Worm (Caenorhabditis elegans): ENCODE results near the gene dyf-18.

dyf-18 gene

DNA sequence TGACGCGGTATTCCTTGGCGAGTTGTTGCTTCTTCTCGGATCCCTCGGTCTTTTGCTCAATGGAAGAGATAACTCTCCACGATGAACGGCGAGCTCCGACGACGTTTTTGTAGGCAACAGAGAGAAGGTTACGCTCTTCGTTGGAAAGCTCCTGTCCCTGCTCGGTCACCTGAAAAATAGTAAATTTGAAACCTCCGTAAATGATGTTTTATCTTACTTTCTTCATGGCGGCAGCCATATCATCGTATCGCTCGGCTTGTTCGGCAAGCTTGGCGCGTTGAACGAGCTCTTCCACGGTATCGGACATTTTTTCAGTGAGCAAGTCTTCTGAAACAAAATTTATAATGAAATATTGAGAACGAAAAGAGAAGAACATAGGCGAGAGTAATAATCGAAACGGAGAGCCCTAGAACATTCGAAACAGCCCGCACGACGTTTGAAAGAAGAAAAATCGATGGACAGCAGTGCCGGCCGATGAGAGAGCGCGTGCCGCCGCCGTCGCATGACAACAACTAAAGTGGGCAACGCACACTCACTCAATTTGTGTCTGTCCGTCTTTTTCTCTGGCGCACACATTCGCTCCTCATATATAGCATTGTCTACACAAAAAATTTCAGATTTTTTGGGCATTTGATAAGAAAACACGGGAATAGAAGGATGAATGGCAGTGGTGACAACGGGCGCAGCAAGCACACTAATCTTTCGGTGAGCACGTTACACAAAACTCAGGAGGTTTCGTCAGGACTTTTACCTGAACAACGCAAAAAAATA, 20.8 kb upstream of the dyf-18 start, which contains the start of the genes par-5 and M117.3 (continued):
- no peak for TF ChIP-seq ztf-7 (tag; optimal IDR thresholded peaks at IDR 0.05)
- TF ChIP-seq nhr-111 (GFP tag; optimal IDR thresholded peaks at IDR 0.05): no peak
- TF ChIP-seq spr-3 (GFP tag; optimal IDR thresholded peaks at IDR 0.05): no peak
- peak; percentile 10 for TF ChIP-seq ces-1 (GFP tag; optimal IDR thresholded peaks at IDR 0.05)
- peak; percentile 48 for TF ChIP-seq pqm-1 (tag; optimal IDR thresholded peaks at IDR 0.05)
- peak; percentile 60 for TF ChIP-seq pha-4 (GFP tag; IDR thresholded peaks at IDR 0.05)
- TF ChIP-seq pha-4 (tag; optimal IDR thresholded peaks at IDR 0.05): no peak
- TF ChIP-seq snpc-1.2 (GFP tag; IDR thresholded peaks at IDR 0.05): peak; percentile 59; the same call in 1 of the 2 replicates
- no peak for TF ChIP-seq Y105C5A.15 (GFP tag; IDR thresholded peaks at IDR 0.05)
- TF ChIP-seq daf-19 (GFP tag; conservative IDR thresholded peaks at IDR 0.05): no peak
- TF ChIP-seq nhr-77 (tag; optimal IDR thresholded peaks at IDR 0.05): peak; percentile 57
- TF ChIP-seq aha-1 (tag): peak; percentile 87
- no peak for TF ChIP-seq Y5F2A.4 (GFP tag; optimal IDR thresholded peaks at IDR 0.05)
- peak; percentile 68 for TF ChIP-seq fkh-10 (GFP tag; optimal IDR thresholded peaks at IDR 0.05)
- TF ChIP-seq ctbp-1 (GFP tag; IDR thresholded peaks at IDR 0.05): peak; percentile 95
- TF ChIP-seq dmd-9 (GFP tag; IDR thresholded peaks at IDR 0.05): no peak
- TF ChIP-seq T20F7.1 (GFP tag; optimal IDR thresholded peaks at IDR 0.05): peak; percentile 65
- TF ChIP-seq mes-2 (tag; optimal IDR thresholded peaks at IDR 0.05; ENCODE audit: poor library complexity, severe bottlenecking): peak; percentile 63
- no peak for TF ChIP-seq daf-16 (GFP tag; optimal IDR thresholded peaks at IDR 0.05)
- TF ChIP-seq daf-16 (tag; optimal IDR thresholded peaks at IDR 0.05): peak; percentile 63
- peak in 1 of 2 experiments; percentile 80 for TF ChIP-seq hif-1 (tag; optimal IDR thresholded peaks at IDR 0.05)
- TF ChIP-seq nhr-42 (GFP tag; IDR thresholded peaks at IDR 0.05): no peak
- TF ChIP-seq lin-29 (GFP tag; IDR thresholded peaks at IDR 0.05): 0 out of 2 replicates have a peak, but pooled peaks have one; percentile 7
- no peak for TF ChIP-seq ceh-44 (GFP tag; IDR thresholded peaks at IDR 0.05)
- no peak for TF ChIP-seq gei-8 (GFP tag; optimal IDR thresholded peaks at IDR 0.05)
- TF ChIP-seq dmd-8 (GFP tag; IDR thresholded peaks at IDR 0.05): no peak
- no peak for TF ChIP-seq egl-27 (tag; optimal IDR thresholded peaks at IDR 0.05)
- no peak for TF ChIP-seq lin-15B (tag; optimal IDR thresholded peaks at IDR 0.05)
- peak; percentile 3 for TF ChIP-seq jun-1 (tag; optimal IDR thresholded peaks at IDR 0.05)

DNA sequence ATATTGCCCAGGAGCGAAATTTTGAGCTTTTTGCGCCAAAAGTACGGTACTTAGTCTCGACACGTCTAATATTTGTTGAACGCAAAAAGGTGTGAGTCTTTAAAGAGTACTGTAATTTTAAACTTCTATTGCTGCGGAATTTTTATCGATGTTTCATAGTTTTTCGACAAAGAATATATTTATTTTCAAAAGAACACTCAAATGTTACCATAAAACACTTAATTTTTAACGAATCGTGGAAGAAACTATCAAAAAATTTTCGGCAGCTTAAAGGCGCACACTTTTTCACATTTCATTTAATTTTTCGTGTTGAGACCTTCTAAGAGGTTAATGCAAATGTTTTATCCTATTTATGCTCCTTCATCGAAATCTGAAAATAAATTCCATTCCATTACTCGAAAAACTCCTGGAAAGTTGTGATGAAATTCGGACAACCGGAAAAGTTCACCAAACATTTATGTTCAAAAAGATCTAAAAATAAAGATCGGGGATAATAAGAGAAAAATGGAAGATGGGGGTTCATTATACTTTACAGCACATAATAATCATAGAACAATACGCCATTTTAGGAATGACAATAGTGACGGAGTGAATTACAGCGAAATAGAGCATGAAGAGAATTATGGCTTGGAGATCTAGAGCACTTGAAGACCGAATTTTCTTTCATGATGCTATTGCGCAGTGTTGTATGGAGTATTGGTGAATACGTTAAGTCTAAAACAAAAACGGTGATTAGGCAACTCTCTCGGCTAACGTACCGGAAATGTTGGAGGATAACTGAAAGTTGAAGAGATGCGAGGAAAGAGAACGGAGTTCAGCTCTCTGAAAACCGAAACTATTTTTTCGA, 19.3 kb upstream of the dyf-18 start:
- TF ChIP-seq hlh-30 (tag; optimal IDR thresholded peaks at IDR 0.05; ENCODE audit: insufficient read depth) (no peak), Y105C5A.15 (GFP tag; IDR thresholded peaks at IDR 0.05) (0 out of 2 replicates have a peak, but pooled peaks have one; percentile 44), aha-1 (tag) (peak; percentile 54), duxl-1 (tag; optimal IDR thresholded peaks at IDR 0.05; ENCODE audit: poor library complexity) (peak; percentile 30), ctbp-1 (GFP tag; IDR thresholded peaks at IDR 0.05) (0 out of 2 replicates have a peak, but pooled peaks have one; percentile 33), zag-1 (tag; optimal IDR thresholded peaks at IDR 0.05) (no peak), saeg-2 (GFP tag; IDR thresholded peaks at IDR 0.05) (0 out of 2 replicates have a peak, but pooled peaks have one; percentile 18), T20F7.1 (GFP tag; optimal IDR thresholded peaks at IDR 0.05) (peak; percentile 39), R02D3.7 (tag; optimal IDR thresholded peaks at IDR 0.05) (no peak), arid-1 (GFP tag; conservative IDR thresholded peaks at IDR 0.05) (peak; percentile 22; the same call in 1 of the 2 replicates), madf-5 (GFP tag; IDR thresholded peaks at IDR 0.05) (0 out of 4 replicates have a peak, but pooled peaks have one; percentile 4 to 13), lin-13 (GFP tag; optimal IDR thresholded peaks at IDR 0.05) (peak; percentile 44), F49E8.2 (tag; optimal IDR thresholded peaks at IDR 0.05; ENCODE audit: borderline replicate concordance) (peak; percentile 67), lir-3 (tag; optimal IDR thresholded peaks at IDR 0.05) (no peak), rbr-2 (tag; optimal IDR thresholded peaks at IDR 0.05) (peak; percentile 42), lin-38 (GFP tag; IDR thresholded peaks at IDR 0.05) (peak; percentile 47), nhr-6 (tag; optimal IDR thresholded peaks at IDR 0.05) (no peak), lin-1 (GFP tag; IDR thresholded peaks at IDR 0.05) (peak; percentile 33; the same call in 1 of the 2 replicates), pha-4 (GFP tag; IDR thresholded peaks at IDR 0.05) (peak; percentile 13; the same call in 1 of the 2 replicates), pha-4 (tag; optimal IDR thresholded peaks at IDR 0.05) (no peak), Y5F2A.4 (GFP tag; optimal IDR thresholded peaks at IDR 0.05) (peak; percentile 17), unc-130 (GFP tag; optimal IDR thresholded peaks at IDR 0.05) (peak; percentile 3), hlh-11 (tag; optimal IDR thresholded peaks at IDR 0.05) (peak; percentile 11), mes-2 (tag; optimal IDR thresholded peaks at IDR 0.05; ENCODE audit: poor library complexity, severe bottlenecking) (peak; percentile 31), ama-1 (optimal IDR thresholded peaks at IDR 0.05) (peak; percentile 82)
